Worm (Caenorhabditis elegans) whole organism, L1 larva: ENCODE results near the gene F54D5.24.

ENCODE experiments used
- C04F5.9 ChIP-seq: sonication (generic microtip); optimal IDR thresholded peaks from 2 replicates; lab custom pipeline; 2016; ENCODE audit warnings: missing genetic modification characterization, missing compliant biosample characterization
- Y116A8C.19 ChIP-seq: sonication (generic microtip); optimal IDR thresholded peaks from 2 replicates; lab custom pipeline; 2016; ENCODE audit warnings: missing compliant biosample characterization, missing genetic modification characterization, borderline replicate concordance
- ceh-88 ChIP-seq: fragments of 200-800 bp; sonication (Bioruptor generic); IDR thresholded peaks from 2 replicates; pipeline ENCODE4 v1.3.6; 2022; ENCODE audit warnings: missing genetic modification characterization, missing compliant biosample characterization
- dsc-1 ChIP-seq: sonication (generic microtip); optimal IDR thresholded peaks from 2 replicates; lab custom pipeline; 2016; ENCODE audit warnings: mild to moderate bottlenecking, missing genetic modification characterization, missing compliant biosample characterization
- efl-1 ChIP-seq, 4 experiments: fragments of 150-350 bp; optimal IDR thresholded peaks in 3 of 4; peaks in 1 of 4; 1 replicate in 1 of 4; 2 replicates in 3 of 4; lab custom pipeline; 2014; ENCODE audit warnings: missing biosample characterization in 2 of 4, missing genetic modification characterization in 2 of 4, missing genetic modification reagents in 2 of 4
- efl-3 ChIP-seq: fragments of 200-800 bp; sonication (Bioruptor generic); optimal IDR thresholded peaks from 2 replicates; lab custom pipeline; 2018; ENCODE audit warnings: mild to moderate bottlenecking, missing genetic modification characterization, missing compliant biosample characterization
- egl-13 ChIP-seq: sonication (generic microtip); optimal IDR thresholded peaks from 2 replicates; lab custom pipeline; 2016; ENCODE audit warnings: missing genotype, missing genetic modification reagents, missing genetic modification characterization, missing compliant biosample characterization
- elt-2 ChIP-seq: sonication (generic microtip); optimal IDR thresholded peaks from 2 replicates; lab custom pipeline; 2016; ENCODE audit warnings: missing genetic modification characterization, mild to moderate bottlenecking, inconsistent platforms, missing compliant biosample characterization, missing genetic modification reagents
- fkh-10 ChIP-seq: sonication (generic microtip); optimal IDR thresholded peaks from 2 replicates; lab custom pipeline; 2017; ENCODE audit warnings: missing biosample characterization, missing genetic modification reagents, missing genetic modification characterization
- fkh-4 ChIP-seq: sonication (generic microtip); optimal IDR thresholded peaks from 2 replicates; lab custom pipeline; 2016; ENCODE audit warnings: missing compliant biosample characterization, missing genetic modification characterization, borderline replicate concordance
- fos-1 ChIP-seq: fragments of 150-350 bp; optimal IDR thresholded peaks from 2 replicates; lab custom pipeline; 2014; ENCODE audit warnings: missing biosample characterization, missing genetic modification characterization
- grh-1 ChIP-seq: fragments of 200-800 bp; sonication (Bioruptor generic); IDR thresholded peaks from 2 replicates; pipeline ENCODE4 v1.3.6; 2022; ENCODE audit warnings: missing genetic modification reagents, missing genetic modification characterization, missing compliant biosample characterization
- hlh-4 ChIP-seq: sonication (generic microtip); optimal IDR thresholded peaks from 2 replicates; lab custom pipeline; 2016; ENCODE audit warnings: mild to moderate bottlenecking, missing genetic modification characterization, missing compliant biosample characterization
- hpl-2 ChIP-seq: fragments of 150-350 bp; optimal IDR thresholded peaks from 2 replicates; lab custom pipeline; 2014; ENCODE audit warnings: missing biosample characterization, missing genetic modification reagents, missing genetic modification characterization
- irx-1 ChIP-seq: sonication (generic microtip); optimal IDR thresholded peaks from 2 replicates; lab custom pipeline; 2016; ENCODE audit warnings: missing genetic modification characterization, missing compliant biosample characterization
- jun-1 ChIP-seq: fragments of 150-350 bp; optimal IDR thresholded peaks from 2 replicates; lab custom pipeline; 2014; ENCODE audit warnings: missing biosample characterization, missing genetic modification reagents, missing genetic modification characterization
- lin-13 ChIP-seq: fragments of 150-350 bp; optimal IDR thresholded peaks from 2 replicates; lab custom pipeline; 2014; ENCODE audit warnings: missing biosample characterization, missing genetic modification reagents, missing genetic modification characterization
- lin-14 ChIP-seq: fragments of 200-800 bp; sonication (Bioruptor generic); optimal IDR thresholded peaks from 2 replicates; lab custom pipeline; 2018; ENCODE audit warnings: mild to moderate bottlenecking, missing genetic modification characterization, moderate library complexity, missing compliant biosample characterization
- lin-15B ChIP-seq: fragments of 150-350 bp; sonication (generic microtip); optimal IDR thresholded peaks from 3 replicates; lab custom pipeline; 2014; ENCODE audit warnings: missing biosample characterization, missing genetic modification characterization
- lin-35 ChIP-seq, 2 experiments: fragments of 150-350 bp; optimal IDR thresholded peaks; 2 replicates each; lab custom pipeline; 2014; ENCODE audit warnings: missing biosample characterization in 2 of 2, missing genetic modification characterization in 2 of 2, missing genetic modification reagents in 2 of 2
- lsy-2 ChIP-seq, 2 experiments: fragments of 150-350 bp; optimal IDR thresholded peaks; 2 replicates each; lab custom pipeline; 2014; ENCODE audit warnings: missing biosample characterization in 2 of 2, missing genetic modification characterization in 2 of 2
- mab-9 ChIP-seq: fragments of 200-800 bp; sonication (Bioruptor generic); IDR thresholded peaks from 2 replicates; pipeline ENCODE4 v1.3.6; 2022; ENCODE audit warnings: missing genetic modification reagents, missing genetic modification characterization, missing compliant biosample characterization
- mep-1 ChIP-seq: fragments of 150-350 bp; optimal IDR thresholded peaks from 2 replicates; lab custom pipeline; 2014; ENCODE audit warnings: missing biosample characterization, missing genetic modification characterization
- nhr-11 ChIP-seq: fragments of 150-350 bp; optimal IDR thresholded peaks from 2 replicates; lab custom pipeline; 2014; ENCODE audit warnings: missing biosample characterization, missing genetic modification characterization
- nhr-19 ChIP-seq: fragments of 200-800 bp; sonication (Bioruptor generic); conservative IDR thresholded peaks from 2 replicates; pipeline ENCODE4 v1.3.6; 2022; ENCODE audit warnings: missing genetic modification characterization, missing compliant biosample characterization
- nhr-47 ChIP-seq: sonication (generic microtip); optimal IDR thresholded peaks from 2 replicates; lab custom pipeline; 2016; ENCODE audit warnings: mild to moderate bottlenecking, missing genetic modification characterization, moderate library complexity, missing compliant biosample characterization
- nhr-71 ChIP-seq: sonication (generic microtip); optimal IDR thresholded peaks from 2 replicates; lab custom pipeline; 2016; ENCODE audit warnings: mild to moderate bottlenecking, missing genetic modification characterization, moderate library complexity, missing compliant biosample characterization
- nhr-77 ChIP-seq: fragments of 150-350 bp; optimal IDR thresholded peaks from 2 replicates; lab custom pipeline; 2014; ENCODE audit warnings: missing biosample characterization, missing genetic modification characterization
- pax-3 ChIP-seq: fragments of 200-800 bp; sonication (Bioruptor generic); optimal IDR thresholded peaks from 2 replicates; lab custom pipeline; 2018; ENCODE audit warnings: mild to moderate bottlenecking, missing genetic modification characterization, moderate library complexity, missing compliant biosample characterization
- rnt-1 ChIP-seq: sonication (generic microtip); optimal IDR thresholded peaks from 2 replicates; lab custom pipeline; 2016; ENCODE audit warnings: mild to moderate bottlenecking, missing genetic modification characterization, moderate library complexity, missing compliant biosample characterization
- skn-1 ChIP-seq: fragments of 150-350 bp; optimal IDR thresholded peaks from 2 replicates; lab custom pipeline; 2014; ENCODE audit warnings: missing biosample characterization, missing genetic modification characterization
- snpc-4 ChIP-seq: fragments of 150-350 bp; optimal IDR thresholded peaks from 2 replicates; lab custom pipeline; 2014; ENCODE audit warnings: missing biosample characterization, missing genetic modification characterization
- snu-23 ChIP-seq: sonication (generic microtip); optimal IDR thresholded peaks from 2 replicates; lab custom pipeline; 2016; ENCODE audit warnings: missing genetic modification characterization, missing compliant biosample characterization
- sox-4 ChIP-seq: sonication (generic microtip); optimal IDR thresholded peaks from 2 replicates; lab custom pipeline; 2016; ENCODE audit warnings: missing genetic modification characterization, missing compliant biosample characterization
- sup-37 ChIP-seq: fragments of 200-800 bp; sonication (Bioruptor generic); optimal IDR thresholded peaks from 2 replicates; lab custom pipeline; 2018; ENCODE audit warnings: mild to moderate bottlenecking, missing genetic modification characterization, missing compliant biosample characterization
- unc-130 ChIP-seq: fragments of 150-350 bp; optimal IDR thresholded peaks from 2 replicates; lab custom pipeline; 2017; ENCODE audit warnings: missing biosample characterization, missing genetic modification characterization, inconsistent platforms
- unc-86 ChIP-seq: sonication (generic microtip); optimal IDR thresholded peaks from 2 replicates; lab custom pipeline; 2016; ENCODE audit warnings: missing genetic modification characterization, missing compliant biosample characterization
- unc-98 ChIP-seq: fragments of 200-800 bp; sonication (Bioruptor generic); IDR thresholded peaks from 2 replicates; pipeline ENCODE4 v1.3.6; 2022; ENCODE audit warnings: missing genetic modification characterization, missing compliant biosample characterization
- vab-15 ChIP-seq: sonication (generic microtip); optimal IDR thresholded peaks from 2 replicates; lab custom pipeline; 2017; ENCODE audit warnings: missing genotype, mild to moderate bottlenecking, missing genetic modification characterization, missing compliant biosample characterization
- ztf-11 ChIP-seq, 2 experiments: sonication (generic microtip); optimal IDR thresholded peaks; 2 replicates each; lab custom pipeline; 2016 to 2017; ENCODE audit warnings: missing genetic modification characterization in 2 of 2, missing biosample characterization in 1 of 2, missing compliant biosample characterization in 1 of 2

F54D5.24 gene

ce11 chrII:11534429-11535099, 21.2 kb upstream of the F54D5.24 start, which contains the start of gene Y62F5A.12 (continued):
- peak; percentile 11 for TF ChIP-seq nhr-11 (tag; lab: Kevin White, UChicago)
- TF ChIP-seq skn-1, result peak; percentile 42
- peak; percentile 72 for TF ChIP-seq nhr-77 (tag; lab: Kevin White, UChicago)
- TF ChIP-seq unc-130 (tag; lab: Kevin White, UChicago), result peak; percentile 61
- TF ChIP-seq hlh-4 (tag; lab: Kevin White, UChicago), result peak; percentile 20
- peak; percentile 94 for TF ChIP-seq unc-98 (GFP tag; lab: Robert Waterston, UW)
- peak; percentile 87 for TF ChIP-seq mab-9 (GFP tag; lab: Robert Waterston, UW)
- TF ChIP-seq lsy-2 (tag; optimal IDR thresholded peaks at IDR 0.05; lab: Kevin White, UChicago), result peak; percentile 72 to 73
- TF ChIP-seq C04F5.9, result peak; percentile 47
- peak; percentile 42 for TF ChIP-seq elt-2 (tag; lab: Kevin White, UChicago)
- TF ChIP-seq nhr-47 (tag; lab: Kevin White, UChicago), result peak; percentile 92
- TF ChIP-seq vab-15 (tag; lab: Kevin White, UChicago), result peak; percentile 76
- TF ChIP-seq ceh-88, result peak; percentile 90
- peak; percentile 78 to 92 for TF ChIP-seq lin-35 (GFP tag; optimal IDR thresholded peaks at IDR 0.05; lab: Kevin White, UChicago)
- TF ChIP-seq unc-86 (tag; lab: Kevin White, UChicago), result peak; percentile 84
- TF ChIP-seq Y116A8C.19 (tag; lab: Kevin White, UChicago), result peak; percentile 53
- peak; percentile 54 for TF ChIP-seq fkh-4 (tag; lab: Kevin White, UChicago)
- peak; percentile 99 for TF ChIP-seq rnt-1 (tag; lab: Kevin White, UChicago)
- TF ChIP-seq fos-1 (tag; lab: Kevin White, UChicago), result peak; percentile 31
- TF ChIP-seq fkh-10 (GFP tag; lab: Kevin White, UChicago), result peak; percentile 81
- TF ChIP-seq efl-1 (optimal IDR thresholded peaks at IDR 0.05; lab: Kevin White, UChicago), result peak; percentile 82 to 90
- TF ChIP-seq efl-1 (GFP tag; optimal IDR thresholded peaks at IDR 0.05 in 1 of 2; lab: Kevin White, UChicago), result peak; percentile 87 to 99
- peak; percentile 44 for TF ChIP-seq irx-1 (tag; lab: Kevin White, UChicago)
- peak; percentile 6 for TF ChIP-seq snpc-4 (tag; lab: Kevin White, UChicago)
- peak; percentile 84 for TF ChIP-seq lin-14 (GFP tag; lab: Kevin White, UChicago)
- peak; percentile 10 for TF ChIP-seq efl-3 (GFP tag; lab: Kevin White, UChicago)
- peak; percentile 66 for TF ChIP-seq jun-1 (tag; lab: Kevin White, UChicago)
- TF ChIP-seq pax-3 (tag; lab: Kevin White, UChicago), result peak; percentile 89
- TF ChIP-seq sox-4 (tag; lab: Kevin White, UChicago), result peak; percentile 78
- peak; percentile 82 for TF ChIP-seq lin-15B (tag; lab: Kevin White, UChicago)
- TF ChIP-seq egl-13 (tag; lab: Kevin White, UChicago), result peak; percentile 72
- TF ChIP-seq nhr-19 (GFP tag; lab: Robert Waterston, UW), result peak; percentile 94
- peak; percentile 92 for TF ChIP-seq nhr-71
- peak; percentile 58 for TF ChIP-seq grh-1 (GFP tag; lab: Robert Waterston, UW)
- TF ChIP-seq mep-1 (tag; lab: Kevin White, UChicago), result peak; percentile 63

ce11 chrII:11535429-11535828, 20.3 kb upstream of the F54D5.24 start:
- TF ChIP-seq dsc-1 (tag; lab: Kevin White, UChicago), result no peak
- no peak for TF ChIP-seq snu-23 (GFP tag; lab: Kevin White, UChicago)
- TF ChIP-seq hpl-2 (GFP tag; lab: Kevin White, UChicago), result no peak
- no peak for TF ChIP-seq skn-1
- TF ChIP-seq fkh-4 (tag; lab: Kevin White, UChicago), result no peak
- no peak for TF ChIP-seq nhr-47 (tag; lab: Kevin White, UChicago)
- no peak for TF ChIP-seq sup-37 (GFP tag; lab: Kevin White, UChicago)
- no peak for TF ChIP-seq ztf-11 (tag; optimal IDR thresholded peaks at IDR 0.05; lab: Kevin White, UChicago)
- TF ChIP-seq mab-9 (GFP tag; lab: Robert Waterston, UW), result no peak
- no peak for TF ChIP-seq lin-13 (GFP tag; lab: Kevin White, UChicago)
